Worm (Caenorhabditis elegans): ENCODE data around the gene Y50E8A.2.

Gene Y50E8A.2

ce11 chrV:14698666-14699065, 30.0 kb downstream of the Y50E8A.2 start, which contains the start of gene set-5:
set-5 (plus strand) TSS chrV:14698966.
- TF ChIP-seq aha-1 (tag) (peak; percentile 26), ceh-62 (tag; optimal IDR thresholded peaks at IDR 0.05) (no peak)

- TF ChIP-seq rbr-2 (tag; optimal IDR thresholded peaks at IDR 0.05) (no peak), nhr-11 (tag; optimal IDR thresholded peaks at IDR 0.05) (no peak), nhr-28 (tag; optimal IDR thresholded peaks at IDR 0.05) (no peak), tag-97 (GFP tag; IDR thresholded peaks at IDR 0.05) (no peak), T26A8.4 (GFP tag; IDR thresholded peaks at IDR 0.05) (no peak)
These were observed 30.6 kb downstream of the Y50E8A.2 start for ce11 chrV:14698005-14698404.

- TF ChIP-seq ceh-82 (tag; optimal IDR thresholded peaks at IDR 0.05) (no peak), hlh-30 (tag; optimal IDR thresholded peaks at IDR 0.05; ENCODE audit: insufficient read depth) (peak; percentile 67), dve-1 (tag; optimal IDR thresholded peaks at IDR 0.05; ENCODE audit: insufficient read depth) (peak; percentile 84), sdz-12 (GFP tag; optimal IDR thresholded peaks at IDR 0.05) (no peak), saeg-2 (GFP tag; IDR thresholded peaks at IDR 0.05) (no peak), egl-43 (GFP tag; IDR thresholded peaks at IDR 0.05) (peak; percentile 70; the same call in 1 of the 2 replicates), egl-27 (tag; optimal IDR thresholded peaks at IDR 0.05) (no peak), mes-2 (tag; optimal IDR thresholded peaks at IDR 0.05; ENCODE audit: poor library complexity, severe bottlenecking) (peak; percentile 61), ctbp-1 (GFP tag; IDR thresholded peaks at IDR 0.05) (peak; percentile 60), hlh-11 (tag; optimal IDR thresholded peaks at IDR 0.05) (peak; percentile 94), lin-38 (GFP tag; IDR thresholded peaks at IDR 0.05) (peak; percentile 64), T20F7.1 (GFP tag; optimal IDR thresholded peaks at IDR 0.05) (no peak), cey-2 (tag; optimal IDR thresholded peaks at IDR 0.05; ENCODE audit: borderline replicate concordance, insufficient read depth) (peak; percentile 24), daf-16 (GFP tag; optimal IDR thresholded peaks at IDR 0.05) (peak in 1 of 2 experiments; percentile 71), daf-16 (tag; optimal IDR thresholded peaks at IDR 0.05) (no peak), hif-1 (tag; optimal IDR thresholded peaks at IDR 0.05) (peak in 1 of 2 experiments; percentile 68), nhr-111 (GFP tag; optimal IDR thresholded peaks at IDR 0.05) (no peak), mep-1 (tag; optimal IDR thresholded peaks at IDR 0.05) (peak; percentile 94), pqm-1 (tag; optimal IDR thresholded peaks at IDR 0.05) (peak; percentile 84), madf-9 (GFP tag; conservative IDR thresholded peaks at IDR 0.05) (no peak), ZK546.5 (tag; optimal IDR thresholded peaks at IDR 0.05) (no peak), spr-1 (tag; optimal IDR thresholded peaks at IDR 0.05) (peak; percentile 53), madf-5 (GFP tag; IDR thresholded peaks at IDR 0.05) (0 out of 4 replicates have a peak, but pooled peaks of 1 of the 2 experiments have one; percentile 9), F26F4.8 (GFP tag; conservative IDR thresholded peaks at IDR 0.05) (no peak), attf-4 (tag; optimal IDR thresholded peaks at IDR 0.05) (no peak), nhr-11 (tag; optimal IDR thresholded peaks at IDR 0.05) (peak; percentile 83), nhr-48 (tag; optimal IDR thresholded peaks at IDR 0.05) (peak; percentile 25), duxl-1 (tag; optimal IDR thresholded peaks at IDR 0.05; ENCODE audit: poor library complexity) (peak; percentile 43), T26A8.4 (GFP tag; IDR thresholded peaks at IDR 0.05) (peak; percentile 24; the same call in 1 of the 2 replicates), lir-3 (tag; optimal IDR thresholded peaks at IDR 0.05) (no peak), mdl-1 (tag; optimal IDR thresholded peaks at IDR 0.05) (peak in 1 of 2 experiments; percentile 77), lin-13 (GFP tag; optimal IDR thresholded peaks at IDR 0.05) (peak; percentile 58), daf-8 (GFP tag; IDR thresholded peaks at IDR 0.05) (no peak), spr-3 (GFP tag; optimal IDR thresholded peaks at IDR 0.05) (no peak), jun-1 (tag; optimal IDR thresholded peaks at IDR 0.05) (peak; percentile 45), nhr-28 (tag; optimal IDR thresholded peaks at IDR 0.05) (peak; percentile 90), nhr-237 (tag; optimal IDR thresholded peaks at IDR 0.05) (no peak), lin-1 (GFP tag; IDR thresholded peaks at IDR 0.05) (peak; percentile 54; the same call in 1 of the 2 replicates), lsy-2 (tag; optimal IDR thresholded peaks at IDR 0.05) (peak; percentile 44 to 82), arid-1 (GFP tag; conservative IDR thresholded peaks at IDR 0.05) (0 out of 2 replicates have a peak, but pooled peaks have one; percentile 19), F37D6.2 (tag; optimal IDR thresholded peaks at IDR 0.05) (no peak)
These were observed 31.9 kb downstream of the Y50E8A.2 start, which contains the start of gene unc-112 for ce11 chrV:14696604-14697307. unc-112 (minus strand) TSS chrV:14696654.
